Fruit fly (Drosophila melanogaster) Kc167 (cell line): ENCODE measurements around the gene CG31259.

Experiments
- Myc ChIP-seq: fragments of >200 bp; optimal IDR thresholded peaks from 2 replicates; lab custom pipeline; 2017; ENCODE audit warnings: missing external identifiers
- Sin3A ChIP-seq: fragments of >200 bp; optimal IDR thresholded peaks from 2 replicates; lab custom pipeline; 2018; ENCODE audit warnings: missing external identifiers
- h ChIP-seq: fragments of >200 bp; optimal IDR thresholded peaks from 3 replicates; lab custom pipeline; 2018; ENCODE audit warnings: missing external identifiers
- insv ChIP-seq: fragments of >200 bp; optimal IDR thresholded peaks from 3 replicates; lab custom pipeline; 2018; ENCODE audit warnings: missing external identifiers
- psq ChIP-seq: fragments of >200 bp; optimal IDR thresholded peaks from 2 replicates; lab custom pipeline; 2017; ENCODE audit warnings: missing external identifiers
- ttk ChIP-seq: sonication (Bioruptor generic); optimal IDR thresholded peaks from 2 replicates; lab custom pipeline; 2017; ENCODE audit warnings: missing external identifiers

Gene CG31259

dm6 chr3R:8528862-8529261 is 5.1 kb downstream of the CG31259 start, which contains the start of gene CG11741:
TSS of gene CG11741 (minus strand) at chr3R:8528877.
- TF ChIP-seq Sin3A (lab: Kevin White, UChicago) (no peak), psq (lab: Kevin White, UChicago) (no peak), Myc (lab: Kevin White, UChicago) (no peak), insv (lab: Kevin White, UChicago) (no peak), h (lab: Kevin White, UChicago) (no peak), ttk (lab: Kevin White, UChicago) (no peak)

- no peak for TF ChIP-seq psq (lab: Kevin White, UChicago)
- no peak for TF ChIP-seq h (lab: Kevin White, UChicago)
- TF ChIP-seq insv (lab: Kevin White, UChicago) = no peak
- TF ChIP-seq Sin3A (lab: Kevin White, UChicago) = no peak
These were observed 22.2 kb downstream of the CG31259 start for dm6 chr3R:8545915-8546314.

- TF ChIP-seq insv (lab: Kevin White, UChicago) = no peak
These were observed 28.6 kb downstream of the CG31259 start, which contains the start of gene Or85d for dm6 chr3R:8552308-8552707. TSS of gene Or85d (plus strand) at chr3R:8552608.

dm6 chr3R:8561522-8561921 is 37.8 kb downstream of the CG31259 start, which contains the start of gene pch2:
TSS of gene pch2 (minus strand) at chr3R:8561764.
- no peak for TF ChIP-seq insv (lab: Kevin White, UChicago)
- TF ChIP-seq Myc (lab: Kevin White, UChicago) = no peak
- TF ChIP-seq ttk (lab: Kevin White, UChicago) = no peak
- no peak for TF ChIP-seq psq (lab: Kevin White, UChicago)
- no peak for TF ChIP-seq h (lab: Kevin White, UChicago)
- no peak for TF ChIP-seq Sin3A (lab: Kevin White, UChicago)

dm6 chr3R:8562484-8562886 is 38.7 kb downstream of the CG31259 start, which contains the start of the genes mRpS18A and CG31460:
TSS of gene mRpS18A (minus strand) at chr3R:8562593.
TSS of gene CG31460 (plus strand) at chr3R:8562673.
- no peak for TF ChIP-seq Myc (lab: Kevin White, UChicago)
- peak; percentile 74 for TF ChIP-seq Sin3A (lab: Kevin White, UChicago)

- TF ChIP-seq insv (lab: Kevin White, UChicago) (no peak), Myc (lab: Kevin White, UChicago) (no peak), Sin3A (lab: Kevin White, UChicago) (no peak), psq (lab: Kevin White, UChicago) (no peak), ttk (lab: Kevin White, UChicago) (no peak), h (lab: Kevin White, UChicago) (no peak)
These were observed 40.0 kb downstream of the CG31259 start, which contains the start of gene Cenp-C for dm6 chr3R:8563774-8564173. TSS of gene Cenp-C (plus strand) at chr3R:8564105.
